Worm (Caenorhabditis elegans) whole organism, young adult: Measurements from ENCODE around the gene C50E3.13.

Source experiments
- B0019.2 ChIP-seq: fragments of 200-800 bp; sonication (Bioruptor generic); conservative IDR thresholded peaks from 2 replicates; pipeline ENCODE4 v1.3.6; 2022; ENCODE audit warnings: missing genetic modification reagents, missing genetic modification characterization, missing compliant biosample characterization
- F22D6.2 ChIP-seq: sonication (generic microtip); optimal IDR thresholded peaks from 2 replicates; lab custom pipeline; 2016; ENCODE audit warnings: mild to moderate bottlenecking, missing genetic modification characterization, missing compliant biosample characterization
- F52B5.7 ChIP-seq: sonication (generic microtip); optimal IDR thresholded peaks from 2 replicates; lab custom pipeline; 2016; ENCODE audit warnings: mild to moderate bottlenecking, missing genetic modification characterization, missing compliant biosample characterization
- ZK185.1 ChIP-seq: sonication (generic microtip); optimal IDR thresholded peaks from 2 replicates; lab custom pipeline; 2016; ENCODE audit warnings: mild to moderate bottlenecking, missing genetic modification characterization, missing compliant biosample characterization; ENCODE audit not compliant: poor library complexity, severe bottlenecking
- ceh-58 ChIP-seq: fragments of 200-800 bp; sonication (Bioruptor generic); IDR thresholded peaks from 2 replicates; pipeline ENCODE4 v1.3.6; 2022; ENCODE audit warnings: missing genetic modification characterization, missing compliant biosample characterization
- dox-1 ChIP-seq: fragments of 200-800 bp; sonication (Bioruptor generic); IDR thresholded peaks from 2 replicates; pipeline ENCODE4 v1.3.6; 2022; ENCODE audit warnings: missing genetic modification reagents, missing genetic modification characterization, missing compliant biosample characterization
- let-526 ChIP-seq: fragments of 200-800 bp; sonication (Bioruptor generic); IDR thresholded peaks from 2 replicates; pipeline ENCODE4 v1.3.6; 2022; ENCODE audit warnings: missing genetic modification reagents, missing genetic modification characterization, missing compliant biosample characterization
- lsl-1 ChIP-seq: fragments of 200-800 bp; sonication (Bioruptor generic); optimal IDR thresholded peaks from 2 replicates; lab custom pipeline; 2018; ENCODE audit warnings: mild to moderate bottlenecking, missing genetic modification characterization, moderate library complexity, missing compliant biosample characterization
- madf-3 ChIP-seq: fragments of 200-800 bp; sonication (Bioruptor generic); IDR thresholded peaks from 2 replicates; pipeline ENCODE4 v1.3.6; 2022; ENCODE audit warnings: missing genetic modification reagents, missing genetic modification characterization, missing compliant biosample characterization
- madf-6 ChIP-seq: fragments of 200-800 bp; sonication (Bioruptor generic); IDR thresholded peaks from 2 replicates; pipeline ENCODE4 v1.3.6; 2022; ENCODE audit warnings: missing genetic modification reagents, missing genetic modification characterization, missing compliant biosample characterization
- mcd-1 ChIP-seq: fragments of 200-800 bp; sonication (Bioruptor generic); IDR thresholded peaks from 2 replicates; pipeline ENCODE4 v1.3.6; 2022; ENCODE audit warnings: missing genetic modification reagents, missing genetic modification characterization, missing compliant biosample characterization
- snpc-1.1 ChIP-seq: sonication (generic microtip); optimal IDR thresholded peaks from 2 replicates; lab custom pipeline; 2017; ENCODE audit warnings: missing genetic modification characterization, mild to moderate bottlenecking, missing compliant biosample characterization, antibody characterized with exemption, moderate library complexity, missing genotype, missing genetic modification reagents; ENCODE audit not compliant: insufficient read depth
- tbp1 ChIP-seq: fragments of 200-800 bp; sonication (Bioruptor generic); optimal IDR thresholded peaks from 2 replicates; lab custom pipeline; 2018; ENCODE audit warnings: mild to moderate bottlenecking, missing genetic modification characterization, missing compliant biosample characterization
- tbx-9 ChIP-seq: sonication (generic microtip); optimal IDR thresholded peaks from 2 replicates; lab custom pipeline; 2016; ENCODE audit warnings: borderline replicate concordance, missing genetic modification characterization, inconsistent platforms, missing compliant biosample characterization

Gene C50E3.13

ce11 chrV:7575563-7575962 is 48.5 kb downstream of the C50E3.13 start, which contains the start of the genes snu-66 and ints-9 (continued):
- TF ChIP-seq F52B5.7 (tag; lab: Kevin White, UChicago) (no peak), tbp1 (GFP tag; lab: Kevin White, UChicago) (peak; percentile 15), let-526 (GFP tag; lab: Robert Waterston, UW) (no peak), madf-6 (peak; percentile 41; the same call in 1 of the 2 replicates), ZK185.1 (tag; lab: Kevin White, UChicago) (peak; percentile 46), madf-3 (GFP tag; lab: Robert Waterston, UW) (no peak), tbx-9 (tag; lab: Kevin White, UChicago) (no peak), B0019.2 (GFP tag; lab: Robert Waterston, UW) (no peak), ceh-58 (GFP tag; lab: Robert Waterston, UW) (no peak), lsl-1 (GFP tag; lab: Kevin White, UChicago) (peak; percentile 41), F22D6.2 (tag; lab: Kevin White, UChicago) (no peak), mcd-1 (GFP tag; lab: Robert Waterston, UW) (peak; percentile 80), snpc-1.1 (tag; lab: Kevin White, UChicago) (peak; percentile 24), dox-1 (GFP tag; lab: Robert Waterston, UW) (0 out of 2 replicates have a peak, but pooled peaks have one; percentile 16)
